Fruit fly (Drosophila melanogaster): ENCODE measurements around the gene CG8745.
A peak's percentile ranks its signal among the peaks of the same experiment; 100 is the strongest.

The CG8745 gene

dm6 chr3L:13876967-13877366 is 10.3 kb upstream of the CG8745 start:
- TF ChIP-seq CG6808 (GFP tag; optimal IDR thresholded peaks at IDR 0.05), result no peak
- no peak for TF ChIP-seq Hr39 (GFP tag; optimal IDR thresholded peaks at IDR 0.05)
- no peak for TF ChIP-seq Ets21C (GFP tag; optimal IDR thresholded peaks at IDR 0.05)
- TF ChIP-seq achi (GFP tag; optimal IDR thresholded peaks at IDR 0.05), result no peak

- TF ChIP-seq svp (GFP tag) (peak; percentile 77), CG10669 (GFP tag; optimal IDR thresholded peaks at IDR 0.05) (no peak)
These were observed 435 bp downstream of the CG8745 start for dm6 chr3L:13866270-13866669.

dm6 chr3L:13865484-13865883 is 1.2 kb downstream of the CG8745 start:
- TF ChIP-seq fd85E (GFP tag; optimal IDR thresholded peaks at IDR 0.05), result no peak
- TF ChIP-seq fkh (GFP tag; optimal IDR thresholded peaks at IDR 0.05), result peak; percentile 94

dm6 chr3L:13864568-13864967 is 2.1 kb downstream of the CG8745 start:
- no peak for TF ChIP-seq CG6276 (GFP tag; optimal IDR thresholded peaks at IDR 0.05)

dm6 chr3L:13863365-13863775 is 3.3 kb downstream of the CG8745 start:
- TF ChIP-seq Eip78C (GFP tag) (peak; percentile 28), CG6163 (GFP tag; IDR thresholded peaks at IDR 0.05) (no peak), fkh (GFP tag; optimal IDR thresholded peaks at IDR 0.05) (peak; percentile 75), CG10631 (GFP tag; optimal IDR thresholded peaks at IDR 0.05) (no peak)

- peak; percentile 65 for TF ChIP-seq Gug (GFP tag; IDR thresholded peaks at IDR 0.05)
- TF ChIP-seq CG8632 (GFP tag; optimal IDR thresholded peaks at IDR 0.05), result no peak
- peak; percentile 55 for TF ChIP-seq CG31627 (GFP tag; optimal IDR thresholded peaks at IDR 0.05)
- peak; percentile 24 for TF ChIP-seq dac (GFP tag; optimal IDR thresholded peaks at IDR 0.05)
- TF ChIP-seq CG11762 (GFP tag; optimal IDR thresholded peaks at IDR 0.05; ENCODE audit: insufficient read depth), result no peak
- TF ChIP-seq Lpt (GFP tag; optimal IDR thresholded peaks at IDR 0.05), result no peak
- TF ChIP-seq CG16779 (tag; optimal IDR thresholded peaks at IDR 0.05), result no peak
- TF ChIP-seq CG6163 (GFP tag; IDR thresholded peaks at IDR 0.05), result no peak; the same call in 2 of the 3 replicates
- no peak for TF ChIP-seq CG6792 (GFP tag; optimal IDR thresholded peaks at IDR 0.05)
- no peak for TF ChIP-seq Hr38 (GFP tag; optimal IDR thresholded peaks at IDR 0.05)
- no peak for TF ChIP-seq CG3919 (GFP tag; optimal IDR thresholded peaks at IDR 0.05)
- no peak for TF ChIP-seq CG10631 (GFP tag; optimal IDR thresholded peaks at IDR 0.05)
- TF ChIP-seq fd59A (GFP tag; optimal IDR thresholded peaks at IDR 0.05), result no peak
- no peak for TF ChIP-seq fd85E (GFP tag; optimal IDR thresholded peaks at IDR 0.05)
- TF ChIP-seq Blimp-1 (GFP tag; optimal IDR thresholded peaks at IDR 0.05), result no peak
- no peak for TF ChIP-seq ss (GFP tag; optimal IDR thresholded peaks at IDR 0.05)
- TF ChIP-seq Met (GFP tag; optimal IDR thresholded peaks at IDR 0.05), result peak; percentile 21
- TF ChIP-seq Sox15 (GFP tag; optimal IDR thresholded peaks at IDR 0.05), result no peak
- no peak for TF ChIP-seq vri (GFP tag; optimal IDR thresholded peaks at IDR 0.05)
- TF ChIP-seq CG6808 (GFP tag; optimal IDR thresholded peaks at IDR 0.05), result no peak
- no peak for TF ChIP-seq dsx (GFP tag; optimal IDR thresholded peaks at IDR 0.05; ENCODE audit: poor library complexity, severe bottlenecking)
- no peak for TF ChIP-seq pdm3 (GFP tag; optimal IDR thresholded peaks at IDR 0.05)
- no peak for TF ChIP-seq lz (GFP tag; optimal IDR thresholded peaks at IDR 0.05)
- TF ChIP-seq CG8319 (GFP tag; optimal IDR thresholded peaks at IDR 0.05), result no peak
- TF ChIP-seq Smox (GFP tag; optimal IDR thresholded peaks at IDR 0.05), result peak; percentile 25
- TF ChIP-seq svp (GFP tag), result peak; percentile 93
- no peak for TF ChIP-seq CG10669 (GFP tag; optimal IDR thresholded peaks at IDR 0.05)
- TF ChIP-seq achi (GFP tag; optimal IDR thresholded peaks at IDR 0.05), result peak; percentile 4
- TF ChIP-seq acj6 (GFP tag; optimal IDR thresholded peaks at IDR 0.05), result no peak
- TF ChIP-seq esn (GFP tag; optimal IDR thresholded peaks at IDR 0.05), result no peak
- TF ChIP-seq Sox14 (GFP tag; optimal IDR thresholded peaks at IDR 0.05), result no peak
- TF ChIP-seq Eip78C (GFP tag), result no peak
- TF ChIP-seq CG11902 (GFP tag; optimal IDR thresholded peaks at IDR 0.05), result no peak
- no peak for TF ChIP-seq Ets21C (GFP tag; optimal IDR thresholded peaks at IDR 0.05)
- TF ChIP-seq Hr4 (GFP tag; optimal IDR thresholded peaks at IDR 0.05), result peak; percentile 55
- TF ChIP-seq CG8119 (GFP tag; IDR thresholded peaks at IDR 0.05), result 0 out of 3 replicates have a peak, but pooled peaks have one; percentile 35
- TF ChIP-seq CG11294 (GFP tag; IDR thresholded peaks at IDR 0.05), result 0 out of 2 replicates have a peak, but pooled peaks have one; percentile 29
- peak; percentile 18 for TF ChIP-seq CG32006 (GFP tag; optimal IDR thresholded peaks at IDR 0.05)
These were observed 4.3 kb downstream of the CG8745 start for dm6 chr3L:13862403-13862802.
